Worm (Caenorhabditis elegans) whole organism, late embryonic: ENCODE results near the gene B0361.4.

Experiments
- K02D7.2 ChIP-seq: sonication (generic microtip); optimal IDR thresholded peaks from 2 replicates; lab custom pipeline; 2017; ENCODE audit warnings: mild to moderate bottlenecking, missing genetic modification characterization, missing compliant biosample characterization
- T23F11.4 ChIP-seq: fragments of 200-800 bp; sonication (Bioruptor generic); optimal IDR thresholded peaks from 2 replicates; lab custom pipeline; 2018; ENCODE audit warnings: mild to moderate bottlenecking, missing genetic modification characterization, missing compliant biosample characterization
- ahr-1 ChIP-seq: sonication (generic microtip); optimal IDR thresholded peaks from 2 replicates; lab custom pipeline; 2016; ENCODE audit warnings: missing genetic modification characterization, missing compliant biosample characterization
- ceh-19 ChIP-seq: fragments of 200-800 bp; sonication (Bioruptor generic); optimal IDR thresholded peaks from 2 replicates; lab custom pipeline; 2018; ENCODE audit warnings: mild to moderate bottlenecking, missing genetic modification characterization, missing compliant biosample characterization
- ceh-30 ChIP-seq: fragments of 150-350 bp; optimal IDR thresholded peaks from 2 replicates; lab custom pipeline; 2014; ENCODE audit warnings: missing biosample characterization, missing genetic modification characterization
- dmd-4 ChIP-seq: sonication (generic microtip); optimal IDR thresholded peaks from 2 replicates; lab custom pipeline; 2016; ENCODE audit warnings: borderline replicate concordance, missing genetic modification characterization, missing compliant biosample characterization
- fkh-10 ChIP-seq: fragments of 150-350 bp; optimal IDR thresholded peaks from 2 replicates; lab custom pipeline; 2014; ENCODE audit warnings: missing biosample characterization, missing genetic modification reagents, missing genetic modification characterization
- hlh-6 ChIP-seq: sonication (generic microtip); optimal IDR thresholded peaks from 2 replicates; lab custom pipeline; 2016; ENCODE audit warnings: missing genotype, missing genetic modification characterization, missing compliant biosample characterization
- nfya-1 ChIP-seq: sonication (generic microtip); optimal IDR thresholded peaks from 2 replicates; lab custom pipeline; 2017; ENCODE audit warnings: missing genetic modification characterization, mild to moderate bottlenecking, missing compliant biosample characterization, antibody characterized with exemption, moderate library complexity
- npax-4 ChIP-seq: sonication (generic microtip); optimal IDR thresholded peaks from 2 replicates; lab custom pipeline; 2016; ENCODE audit warnings: missing genetic modification characterization, missing compliant biosample characterization
- pat-9 ChIP-seq: fragments of 200-800 bp; sonication (Bioruptor generic); optimal IDR thresholded peaks from 2 replicates; lab custom pipeline; 2018; ENCODE audit warnings: mild to moderate bottlenecking, missing genetic modification characterization, moderate library complexity, missing compliant biosample characterization
- pqm-1 ChIP-seq: sonication (generic microtip); optimal IDR thresholded peaks from 2 replicates; lab custom pipeline; 2016; ENCODE audit warnings: missing genetic modification characterization, missing compliant biosample characterization
- unc-86 ChIP-seq: sonication (generic microtip); optimal IDR thresholded peaks from 2 replicates; lab custom pipeline; 2016; ENCODE audit warnings: missing genetic modification characterization, missing compliant biosample characterization

- no peak for TF ChIP-seq T23F11.4 (GFP tag; lab: Kevin White, UChicago)
- no peak for TF ChIP-seq ceh-30
- TF ChIP-seq dmd-4: no peak
- TF ChIP-seq pqm-1 (tag; lab: Kevin White, UChicago): no peak
- no peak for TF ChIP-seq fkh-10 (GFP tag; lab: Kevin White, UChicago)
- no peak for TF ChIP-seq npax-4 (tag; lab: Kevin White, UChicago)
- TF ChIP-seq hlh-6 (tag; lab: Kevin White, UChicago): no peak
- no peak for TF ChIP-seq ahr-1 (tag; lab: Kevin White, UChicago)
- TF ChIP-seq pat-9 (tag; lab: Kevin White, UChicago): no peak
- no peak for TF ChIP-seq unc-86 (tag; lab: Kevin White, UChicago)
- TF ChIP-seq K02D7.2 (tag; lab: Kevin White, UChicago): no peak
- TF ChIP-seq ceh-19 (GFP tag; lab: Kevin White, UChicago): no peak
- no peak for TF ChIP-seq nfya-1
Observed at ce11 chrIII:7298045-7298444, 39.3 kb downstream of the B0361.4 start.
